Worm (Caenorhabditis elegans) whole organism, L1 larva: ENCODE measurements around the gene C05C9.3.

Source experiments
- alr-1 ChIP-seq: fragments of 200-800 bp; sonication (Bioruptor generic); optimal IDR thresholded peaks from 2 replicates; lab custom pipeline; 2018; ENCODE audit warnings: borderline replicate concordance, mild to moderate bottlenecking, missing genetic modification characterization, missing compliant biosample characterization
- hlh-4 ChIP-seq: sonication (generic microtip); optimal IDR thresholded peaks from 2 replicates; lab custom pipeline; 2016; ENCODE audit warnings: mild to moderate bottlenecking, missing genetic modification characterization, missing compliant biosample characterization
- lin-13 ChIP-seq: fragments of 150-350 bp; optimal IDR thresholded peaks from 2 replicates; lab custom pipeline; 2014; ENCODE audit warnings: missing biosample characterization, missing genetic modification reagents, missing genetic modification characterization

- TF ChIP-seq lin-13 (GFP tag; lab: Kevin White, UChicago) (no peak), hlh-4 (no peak), alr-1 (no peak)
Observed at ce11 chrX:11199155-11199554, 46.5 kb upstream of the C05C9.3 start, which contains the start of gene col-178.
